Fruit fly (Drosophila melanogaster): ENCODE data around the gene CG31300.

The CG31300 gene

DNA sequence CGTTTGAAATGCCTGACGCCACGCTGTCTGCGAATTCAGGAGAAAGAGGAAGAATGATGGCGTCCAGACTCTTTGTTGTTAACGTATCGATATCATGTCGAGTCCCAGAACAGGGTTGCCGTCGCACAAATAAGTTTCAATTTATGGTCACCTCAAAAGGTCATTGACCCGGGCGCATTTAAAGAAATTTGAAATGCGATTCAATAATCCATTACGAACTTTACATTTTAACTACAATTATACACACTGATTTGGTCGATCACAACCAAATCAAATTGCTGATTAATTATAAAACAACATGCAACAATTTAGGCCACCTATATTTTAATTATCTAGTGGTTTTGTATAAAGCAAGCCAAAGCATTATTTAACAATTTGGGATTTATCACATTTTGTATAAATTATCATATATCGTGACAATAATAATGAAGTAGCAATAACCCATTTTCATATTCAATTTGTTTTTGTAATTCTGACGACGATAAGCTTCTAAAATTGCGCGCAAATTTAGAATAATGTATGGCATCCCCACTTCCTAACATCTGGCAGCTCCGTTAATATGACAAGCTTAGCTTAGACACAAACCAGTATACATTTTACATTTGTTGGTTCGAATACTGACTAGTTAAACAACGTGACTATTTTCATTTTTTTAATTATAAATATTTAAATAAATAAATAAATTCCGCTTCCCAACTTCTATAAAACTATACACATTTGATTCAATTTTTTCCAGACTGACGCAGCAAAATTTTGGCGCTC lies 38.2 kb upstream of the CG31300 start, which contains the start of gene bam (continued):
- no peak for TF ChIP-seq CG7786 (GFP tag; optimal IDR thresholded peaks at IDR 0.05)
- TF ChIP-seq CG13775 (GFP tag; optimal IDR thresholded peaks at IDR 0.05): no peak
- TF ChIP-seq CG3281 (GFP tag; optimal IDR thresholded peaks at IDR 0.05): no peak
- TF ChIP-seq Sry-β (GFP tag; optimal IDR thresholded peaks at IDR 0.05): no peak
- TF ChIP-seq CG13624 (GFP tag; optimal IDR thresholded peaks at IDR 0.05): no peak
- TF ChIP-seq Med (GFP tag): peak; percentile 56
- TF ChIP-seq CG15696 (tag; optimal IDR thresholded peaks at IDR 0.05): peak; percentile 7
- TF ChIP-seq CG14710 (tag; optimal IDR thresholded peaks at IDR 0.05): peak; percentile 45
- TF ChIP-seq D19B (GFP tag; optimal IDR thresholded peaks at IDR 0.05): no peak
- TF ChIP-seq CG2116 (GFP tag; optimal IDR thresholded peaks at IDR 0.05): peak; percentile 36
- no peak for TF ChIP-seq da (GFP tag; optimal IDR thresholded peaks at IDR 0.05)
- no peak for TF ChIP-seq Awh (GFP tag; IDR thresholded peaks at IDR 0.05)
- peak; percentile 33 for TF ChIP-seq CG12391 (tag; optimal IDR thresholded peaks at IDR 0.05)
- no peak for TF ChIP-seq CG5180 (GFP tag; optimal IDR thresholded peaks at IDR 0.05)
- no peak for TF ChIP-seq klu (GFP tag; IDR thresholded peaks at IDR 0.05)
- TF ChIP-seq Dip2 (GFP tag; IDR thresholded peaks at IDR 0.05): no peak
- no peak for TF ChIP-seq CG6175 (GFP tag; IDR thresholded peaks at IDR 0.05)
- TF ChIP-seq knrl (GFP tag; IDR thresholded peaks at IDR 0.05; ENCODE audit: partially characterized antibody): peak; percentile 54; the same call in 2 of the 3 replicates
- TF ChIP-seq Lpt (GFP tag; optimal IDR thresholded peaks at IDR 0.05): no peak
- TF ChIP-seq bigmax (GFP tag; optimal IDR thresholded peaks at IDR 0.05): no peak
- no peak for TF ChIP-seq slbo (GFP tag; IDR thresholded peaks at IDR 0.05)
- TF ChIP-seq CG33557 (GFP tag; optimal IDR thresholded peaks at IDR 0.05): peak; percentile 15
- TF ChIP-seq grau (tag; optimal IDR thresholded peaks at IDR 0.05): no peak
- no peak for TF ChIP-seq ind (GFP tag; optimal IDR thresholded peaks at IDR 0.05)
- no peak; the same call in 1 of the 2 replicates for TF ChIP-seq E2f1 (GFP tag; IDR thresholded peaks at IDR 0.05)
- TF ChIP-seq CG42726 (GFP tag; IDR thresholded peaks at IDR 0.05; ENCODE audit: partially characterized antibody): peak; percentile 56; the same call in 1 of the 2 replicates
- peak; percentile 97 for TF ChIP-seq Dp (GFP tag; optimal IDR thresholded peaks at IDR 0.05)
- TF ChIP-seq NfI (GFP tag; optimal IDR thresholded peaks at IDR 0.05): no peak
- TF ChIP-seq CG12236 (GFP tag; optimal IDR thresholded peaks at IDR 0.05): no peak
- TF ChIP-seq CG10366 (GFP tag; IDR thresholded peaks at IDR 0.05): no peak
- TF ChIP-seq CG12659 (GFP tag; optimal IDR thresholded peaks at IDR 0.05): peak; percentile 37
- 0 out of 2 replicates have a peak, but pooled peaks have one; percentile 20 for TF ChIP-seq unc-4 (GFP tag; IDR thresholded peaks at IDR 0.05; ENCODE audit: partially characterized antibody)
- TF ChIP-seq CG1602 (GFP tag; optimal IDR thresholded peaks at IDR 0.05): no peak
- TF ChIP-seq Hey (tag; optimal IDR thresholded peaks at IDR 0.05): no peak
- TF ChIP-seq tx (GFP tag; optimal IDR thresholded peaks at IDR 0.05): no peak
- TF ChIP-seq sqz (GFP tag; optimal IDR thresholded peaks at IDR 0.05): no peak
- TF ChIP-seq CG2199 (GFP tag; IDR thresholded peaks at IDR 0.05): peak; percentile 59; the same call in 2 of the 3 replicates
- TF ChIP-seq CG11723 (GFP tag; optimal IDR thresholded peaks at IDR 0.05): no peak
- no peak for TF ChIP-seq vvl (GFP tag; IDR thresholded peaks at IDR 0.05)
- TF ChIP-seq CG31388 (GFP tag; optimal IDR thresholded peaks at IDR 0.05): no peak
- peak; percentile 34 for TF ChIP-seq Ssrp (tag; optimal IDR thresholded peaks at IDR 0.05)
- no peak for TF ChIP-seq jigr1 (GFP tag; IDR thresholded peaks at IDR 0.05)
- TF ChIP-seq CG2875 (GFP tag; optimal IDR thresholded peaks at IDR 0.05): no peak
- no peak for TF ChIP-seq Atf6 (GFP tag; IDR thresholded peaks at IDR 0.05)
- TF ChIP-seq croc (GFP tag; conservative IDR thresholded peaks at IDR 0.05): no peak
- TF ChIP-seq bcd (GFP tag; optimal IDR thresholded peaks at IDR 0.05): no peak
- TF ChIP-seq CG30403 (GFP tag; optimal IDR thresholded peaks at IDR 0.05): no peak
- TF ChIP-seq row (GFP tag; IDR thresholded peaks at IDR 0.05): no peak
- peak; percentile 89 for TF ChIP-seq CG15514 (GFP tag; optimal IDR thresholded peaks at IDR 0.05)
- no peak for TF ChIP-seq CG16779 (GFP tag; IDR thresholded peaks at IDR 0.05)
